Worm (Caenorhabditis elegans) whole organism, L4/young adult: ENCODE data around the gene ZC373.2.

Experiments
- W03F9.2 ChIP-seq: fragments of 150-350 bp; optimal IDR thresholded peaks from 2 replicates; lab custom pipeline; 2014; ENCODE audit warnings: missing biosample characterization, missing genetic modification characterization
- dao-5 ChIP-seq: sonication (generic microtip); optimal IDR thresholded peaks from 2 replicates; lab custom pipeline; 2016; ENCODE audit warnings: missing genotype, missing genetic modification characterization, moderate library complexity, missing compliant biosample characterization
- him-1 ChIP-seq: sonication (generic microtip); optimal IDR thresholded peaks from 2 replicates; lab custom pipeline; 2016; ENCODE audit warnings: missing genotype, missing genetic modification reagents, missing genetic modification characterization, missing compliant biosample characterization

DNA sequence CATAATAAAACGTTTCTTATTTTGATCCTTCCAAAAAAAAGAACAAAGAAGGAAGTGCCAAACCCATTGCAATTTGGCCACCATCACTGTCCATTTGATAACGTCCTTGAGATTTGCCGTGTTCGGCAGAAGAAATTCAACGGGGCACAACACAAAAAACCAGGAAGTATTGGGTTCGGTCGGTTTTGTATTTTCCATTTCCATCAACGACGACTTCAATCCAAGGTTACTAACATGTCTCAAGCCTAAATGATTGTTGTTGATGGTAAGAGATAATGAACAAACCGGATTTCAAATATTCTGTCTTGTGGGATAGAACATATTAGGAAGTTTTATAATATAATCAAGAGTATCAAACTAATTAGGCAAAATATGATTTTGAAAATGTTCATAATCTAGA lies 18.1 kb upstream of the ZC373.2 start:
- no peak for TF ChIP-seq him-1 (tag; lab: Kevin White, UChicago)
- TF ChIP-seq dao-5, result no peak
- TF ChIP-seq W03F9.2, result no peak
